Worm (Caenorhabditis elegans): ENCODE results near the gene AH9.3.

The AH9.3 gene

ce11 chrX:2287977-2288387 lies 27.1 kb upstream of the AH9.3 start:
- TF ChIP-seq madf-10 (tag; optimal IDR thresholded peaks at IDR 0.05), result no peak
- TF ChIP-seq fkh-3 (tag; optimal IDR thresholded peaks at IDR 0.05), result no peak
- TF ChIP-seq lin-54 (GFP tag; optimal IDR thresholded peaks at IDR 0.05), result no peak
- no peak for TF ChIP-seq pha-4 (tag; optimal IDR thresholded peaks at IDR 0.05)
- no peak for TF ChIP-seq repo-1 (tag; optimal IDR thresholded peaks at IDR 0.05)
- TF ChIP-seq madf-6 (GFP tag; IDR thresholded peaks at IDR 0.05), result no peak
- no peak for TF ChIP-seq egrh-3 (GFP tag; IDR thresholded peaks at IDR 0.05)
- TF ChIP-seq dpff-1 (tag; optimal IDR thresholded peaks at IDR 0.05), result no peak
- TF ChIP-seq aptf-3 (GFP tag; IDR thresholded peaks at IDR 0.05), result no peak
- no peak for TF ChIP-seq ama-1 (optimal IDR thresholded peaks at IDR 0.05)
- TF ChIP-seq ama-1 (GFP tag; optimal IDR thresholded peaks at IDR 0.05), result no peak
- TF ChIP-seq nfya-2 (GFP tag; IDR thresholded peaks at IDR 0.05), result no peak
- TF ChIP-seq mcd-1 (GFP tag; IDR thresholded peaks at IDR 0.05), result no peak
- TF ChIP-seq dox-1 (GFP tag; IDR thresholded peaks at IDR 0.05), result no peak
- TF ChIP-seq atf-7 (tag; optimal IDR thresholded peaks at IDR 0.05), result peak; percentile 12
- no peak for TF ChIP-seq F57C9.4 (tag; optimal IDR thresholded peaks at IDR 0.05)
- TF ChIP-seq ceh-27 (GFP tag; optimal IDR thresholded peaks at IDR 0.05), result no peak
- TF ChIP-seq ZK185.1 (tag; optimal IDR thresholded peaks at IDR 0.05; ENCODE audit: poor library complexity, severe bottlenecking), result no peak
- TF ChIP-seq snpc-4 (GFP tag; optimal IDR thresholded peaks at IDR 0.05), result no peak
- TF ChIP-seq snpc-4 (tag; optimal IDR thresholded peaks at IDR 0.05), result no peak
- TF ChIP-seq bed-1 (GFP tag; IDR thresholded peaks at IDR 0.05), result no peak
- TF ChIP-seq cebp-1 (GFP tag; IDR thresholded peaks at IDR 0.05), result no peak
- no peak for TF ChIP-seq cebp-1 (tag; optimal IDR thresholded peaks at IDR 0.05)
- TF ChIP-seq mes-4 (tag; optimal IDR thresholded peaks at IDR 0.05), result no peak
- peak; percentile 26 for TF ChIP-seq ets-4 (GFP tag; optimal IDR thresholded peaks at IDR 0.05)
- TF ChIP-seq attf-6 (GFP tag; IDR thresholded peaks at IDR 0.05), result no peak
- TF ChIP-seq aptf-2 (GFP tag; conservative IDR thresholded peaks at IDR 0.05), result no peak
- TF ChIP-seq F33H1.4 (GFP tag; IDR thresholded peaks at IDR 0.05), result no peak
- no peak for TF ChIP-seq Y56A3A.18 (GFP tag; IDR thresholded peaks at IDR 0.05)
- no peak for TF ChIP-seq athp-1 (tag; optimal IDR thresholded peaks at IDR 0.05)
- TF ChIP-seq egl-18 (GFP tag; IDR thresholded peaks at IDR 0.05), result no peak
- no peak for TF ChIP-seq ztf-22 (GFP tag; optimal IDR thresholded peaks at IDR 0.05)
- no peak for TF ChIP-seq chd-7 (tag; optimal IDR thresholded peaks at IDR 0.05)
- TF ChIP-seq cebp-2 (GFP tag; IDR thresholded peaks at IDR 0.05), result no peak
- no peak for TF ChIP-seq bed-2 (GFP tag; IDR thresholded peaks at IDR 0.05)
- TF ChIP-seq rcor-1 (GFP tag; IDR thresholded peaks at IDR 0.05), result 0 out of 2 replicates have a peak, but pooled peaks have one; percentile 28
- peak; percentile 60; the same call in 1 of the 2 replicates for TF ChIP-seq hmg-1.2 (GFP tag; IDR thresholded peaks at IDR 0.05)
- no peak for TF ChIP-seq ztf-26 (tag; optimal IDR thresholded peaks at IDR 0.05)
- no peak for TF ChIP-seq hsf-1 (GFP tag; IDR thresholded peaks at IDR 0.05)
- no peak for TF ChIP-seq snpc-1.3 (tag; optimal IDR thresholded peaks at IDR 0.05; ENCODE audit: insufficient read depth)
- TF ChIP-seq C06A6.2 (GFP tag; conservative IDR thresholded peaks at IDR 0.05), result no peak
- TF ChIP-seq nhr-27 (tag; optimal IDR thresholded peaks at IDR 0.05), result no peak
- TF ChIP-seq sdz-38 (tag; optimal IDR thresholded peaks at IDR 0.05), result no peak
- peak; percentile 60 for TF ChIP-seq K12H6.12 (tag; optimal IDR thresholded peaks at IDR 0.05)
- TF ChIP-seq attf-3 (GFP tag; conservative IDR thresholded peaks at IDR 0.05), result no peak
- TF ChIP-seq efl-1 (GFP tag; optimal IDR thresholded peaks at IDR 0.05), result no peak
- no peak for TF ChIP-seq tlf-1 (GFP tag; optimal IDR thresholded peaks at IDR 0.05)
- TF ChIP-seq let-526 (GFP tag; IDR thresholded peaks at IDR 0.05), result no peak
- peak in 1 of 2 experiments; percentile 22 for TF ChIP-seq let-607 (tag; optimal IDR thresholded peaks at IDR 0.05)
- no peak for TF ChIP-seq snpc-1.1 (tag; optimal IDR thresholded peaks at IDR 0.05; ENCODE audit: insufficient read depth)
- no peak for TF ChIP-seq B0336.3 (GFP tag; IDR thresholded peaks at IDR 0.05)

All from whole organism, young adult.